Fruit fly (Drosophila melanogaster): Measurements from ENCODE around the gene Arts.
A peak's percentile ranks its signal among the peaks of the same experiment; 100 is the strongest.

The Arts gene

dm6 chr3L:16652531-16652930, 49.9 kb downstream of the Arts start (continued):
- TF ChIP-seq CG1832 (GFP tag; optimal IDR thresholded peaks at IDR 0.05): no peak
- TF ChIP-seq Pdp1 (GFP tag; optimal IDR thresholded peaks at IDR 0.05): peak in 1 of 2 experiments; percentile 84
- no peak for TF ChIP-seq gro (GFP tag; optimal IDR thresholded peaks at IDR 0.05)
- TF ChIP-seq CG11696 (GFP tag; IDR thresholded peaks at IDR 0.05): no peak
- no peak for TF ChIP-seq CG11085 (GFP tag; IDR thresholded peaks at IDR 0.05)
- TF ChIP-seq mirr (GFP tag; optimal IDR thresholded peaks at IDR 0.05): peak; percentile 89
- peak; percentile 76 for TF ChIP-seq CG34376 (GFP tag; optimal IDR thresholded peaks at IDR 0.05)
- no peak for TF ChIP-seq D19B (GFP tag; optimal IDR thresholded peaks at IDR 0.05)
- no peak for TF ChIP-seq CG30020 (tag; optimal IDR thresholded peaks at IDR 0.05)
- peak; percentile 29; the same call in 1 of the 2 replicates for TF ChIP-seq GATAe (GFP tag; conservative IDR thresholded peaks at IDR 0.05)
- peak; percentile 87 for TF ChIP-seq sug (tag; optimal IDR thresholded peaks at IDR 0.05)
- no peak for TF ChIP-seq chn (GFP tag; optimal IDR thresholded peaks at IDR 0.05)
- peak in 1 of 2 experiments; percentile 14 for TF ChIP-seq Hr78 (GFP tag; optimal IDR thresholded peaks at IDR 0.05)
- TF ChIP-seq sqz (GFP tag; optimal IDR thresholded peaks at IDR 0.05): no peak
- peak; percentile 40; the same call in 1 of the 2 replicates for TF ChIP-seq sens-2 (GFP tag; IDR thresholded peaks at IDR 0.05)
- no peak for TF ChIP-seq ro (GFP tag; IDR thresholded peaks at IDR 0.05)
- TF ChIP-seq Camta (GFP tag; optimal IDR thresholded peaks at IDR 0.05): no peak
- TF ChIP-seq CG16863 (GFP tag; optimal IDR thresholded peaks at IDR 0.05): no peak
- no peak for TF ChIP-seq Trl (optimal IDR thresholded peaks at IDR 0.05)
- no peak for TF ChIP-seq Trl (GFP tag; optimal IDR thresholded peaks at IDR 0.05)
- TF ChIP-seq dati (GFP tag; IDR thresholded peaks at IDR 0.05): no peak
- TF ChIP-seq Fer2 (tag; optimal IDR thresholded peaks at IDR 0.05): no peak
- TF ChIP-seq CG43689 (GFP tag; IDR thresholded peaks at IDR 0.05): no peak
- TF ChIP-seq dan (GFP tag; IDR thresholded peaks at IDR 0.05): no peak
- TF ChIP-seq Nf-YB (GFP tag; optimal IDR thresholded peaks at IDR 0.05): no peak
- no peak for TF ChIP-seq lola (GFP tag; optimal IDR thresholded peaks at IDR 0.05)
- TF ChIP-seq crol (GFP tag; IDR thresholded peaks at IDR 0.05): no peak
- TF ChIP-seq CG16813 (GFP tag; IDR thresholded peaks at IDR 0.05; ENCODE audit: partially characterized antibody): no peak
- no peak for TF ChIP-seq croc (GFP tag; conservative IDR thresholded peaks at IDR 0.05)
- TF ChIP-seq fru (optimal IDR thresholded peaks at IDR 0.05): no peak

DNA sequence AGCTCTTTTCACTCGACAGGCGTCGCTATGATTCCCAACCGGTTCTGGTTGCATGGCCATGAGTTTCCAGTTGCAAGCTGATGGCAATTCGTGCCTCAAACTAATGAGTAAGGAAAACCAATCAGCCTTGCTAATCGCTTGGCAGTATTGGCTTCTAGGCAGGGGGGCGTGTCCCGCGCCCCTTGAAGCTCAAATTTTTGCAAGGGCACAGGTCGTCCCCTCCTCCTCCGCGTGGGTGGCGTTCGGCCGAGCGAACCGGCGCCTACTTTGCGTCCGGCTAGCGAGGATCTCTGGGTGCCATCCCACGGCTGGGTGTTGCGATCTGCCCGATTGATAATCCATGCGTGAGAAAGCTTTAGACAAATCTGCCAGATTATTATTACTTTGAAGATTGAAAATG, 51.0 kb downstream of the Arts start:
- TF ChIP-seq ham (GFP tag; IDR thresholded peaks at IDR 0.05): peak; percentile 48; the same call in 1 of the 2 replicates
- TF ChIP-seq ara (GFP tag; IDR thresholded peaks at IDR 0.05): 0 out of 2 replicates have a peak, but pooled peaks have one; percentile 13
- TF ChIP-seq CG6272 (GFP tag; IDR thresholded peaks at IDR 0.05): peak; percentile 11; the same call in 1 of the 2 replicates
- peak; percentile 61 for TF ChIP-seq Med (GFP tag)
- TF ChIP-seq Optix (GFP tag; IDR thresholded peaks at IDR 0.05): 0 out of 3 replicates have a peak, but pooled peaks have one; percentile 8
- no peak for TF ChIP-seq prd (optimal IDR thresholded peaks at IDR 0.05)
- peak; percentile 15; the same call in 2 of the 3 replicates for TF ChIP-seq prd (GFP tag; IDR thresholded peaks at IDR 0.05)
- 0 out of 2 replicates have a peak, but pooled peaks have one; percentile 15 for TF ChIP-seq rib (GFP tag; IDR thresholded peaks at IDR 0.05)
- no peak for TF ChIP-seq CG8290 (GFP tag; optimal IDR thresholded peaks at IDR 0.05)
- no peak for TF ChIP-seq CG8290 (tag; optimal IDR thresholded peaks at IDR 0.05)
- TF ChIP-seq CG14014 (GFP tag; IDR thresholded peaks at IDR 0.05): 0 out of 2 replicates have a peak, but pooled peaks have one; percentile 21
- TF ChIP-seq onecut (GFP tag; IDR thresholded peaks at IDR 0.05): no peak
- peak; percentile 26; the same call in 1 of the 2 replicates for TF ChIP-seq slbo (GFP tag; IDR thresholded peaks at IDR 0.05)
- peak; percentile 23; the same call in 1 of the 3 replicates for TF ChIP-seq ase (GFP tag; IDR thresholded peaks at IDR 0.05)
- TF ChIP-seq nerfin-2 (GFP tag; IDR thresholded peaks at IDR 0.05; ENCODE audit: partially characterized antibody): no peak
- 0 out of 2 replicates have a peak, but pooled peaks have one; percentile 12 for TF ChIP-seq ssp (GFP tag; IDR thresholded peaks at IDR 0.05)
- no peak for TF ChIP-seq lov (optimal IDR thresholded peaks at IDR 0.05)
- TF ChIP-seq lov (GFP tag; IDR thresholded peaks at IDR 0.05): 0 out of 3 replicates have a peak, but pooled peaks have one; percentile 11
- TF ChIP-seq CG10959 (GFP tag; IDR thresholded peaks at IDR 0.05): 0 out of 2 replicates have a peak, but pooled peaks have one; percentile 9
- TF ChIP-seq tx (GFP tag; optimal IDR thresholded peaks at IDR 0.05): no peak
- TF ChIP-seq slp2 (GFP tag; optimal IDR thresholded peaks at IDR 0.05): no peak
- no peak for TF ChIP-seq CG8388 (GFP tag; optimal IDR thresholded peaks at IDR 0.05)
- 0 out of 2 replicates have a peak, but pooled peaks have one; percentile 8 for TF ChIP-seq Lim3 (GFP tag; IDR thresholded peaks at IDR 0.05)
- TF ChIP-seq crol (GFP tag; IDR thresholded peaks at IDR 0.05): peak; percentile 43
- TF ChIP-seq CG2199 (GFP tag; IDR thresholded peaks at IDR 0.05): 0 out of 3 replicates have a peak, but pooled peaks have one; percentile 32

Data from whole organism, embryonic.